Fruit fly (Drosophila melanogaster): Measurements from ENCODE around the gene CG15734.
"Not testable (repeated sequence)": the region's sequence is repeated elsewhere in the genome, so short reads cannot be mapped to it uniquely, and the experiment has no call there.

CG15734 gene

DNA sequence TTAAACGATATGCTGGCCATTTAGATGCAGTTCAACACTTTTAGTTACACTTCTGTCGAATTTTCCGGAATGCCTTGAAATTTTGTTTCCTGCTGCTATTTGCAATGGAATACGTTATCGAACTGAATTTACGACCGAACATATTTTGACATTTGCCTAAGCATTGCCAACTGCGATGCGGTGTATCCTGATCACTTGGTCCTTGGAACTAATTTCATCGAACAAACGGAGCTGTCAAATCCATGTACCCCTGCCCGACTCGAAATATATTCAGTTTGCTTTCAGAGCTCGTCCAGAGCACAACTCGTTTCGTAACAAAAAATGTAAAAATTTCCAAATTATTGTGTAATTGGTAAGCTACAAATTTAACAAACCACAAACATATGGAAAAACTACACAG lies at the start of gene CG15734:
CG15734 (minus strand) TSS at position 101 of the 400 bp plus-strand sequence.
- TF ChIP-seq noc (tag; optimal IDR thresholded peaks at IDR 0.05) = not testable (repeated sequence)

DNA sequence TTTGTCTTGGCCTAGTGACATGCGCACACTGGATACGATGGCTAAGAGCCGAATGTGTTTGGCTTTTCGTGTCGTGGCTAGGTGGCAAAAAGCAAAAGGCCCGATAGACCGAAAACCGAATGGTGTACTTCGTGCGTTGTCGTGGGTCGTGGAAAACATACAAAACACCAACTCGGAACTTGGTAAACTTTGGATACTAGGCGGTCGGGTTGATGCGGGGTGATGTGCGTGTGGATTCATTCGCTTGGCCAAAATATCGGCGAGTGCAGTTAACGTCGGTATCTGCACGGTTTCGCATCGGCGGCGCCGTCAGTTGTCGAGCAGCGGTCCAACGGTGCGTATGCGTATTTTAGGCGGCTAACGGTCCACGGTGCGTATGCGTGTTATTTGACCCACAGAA lies 41.2 kb upstream of the CG15734 start:
- TF ChIP-seq noc (tag; optimal IDR thresholded peaks at IDR 0.05) = no peak

- TF ChIP-seq noc (tag; optimal IDR thresholded peaks at IDR 0.05) = no peak
Measured at dm6 chrX:12119349-12119748, 32.5 kb upstream of the CG15734 start.

- no peak for TF ChIP-seq noc (tag; optimal IDR thresholded peaks at IDR 0.05)
Measured at dm6 chrX:12106900-12107299, 20.1 kb upstream of the CG15734 start, which contains the start of gene CG2750. TSS of gene CG2750 (plus strand) at chrX:12107200.

DNA sequence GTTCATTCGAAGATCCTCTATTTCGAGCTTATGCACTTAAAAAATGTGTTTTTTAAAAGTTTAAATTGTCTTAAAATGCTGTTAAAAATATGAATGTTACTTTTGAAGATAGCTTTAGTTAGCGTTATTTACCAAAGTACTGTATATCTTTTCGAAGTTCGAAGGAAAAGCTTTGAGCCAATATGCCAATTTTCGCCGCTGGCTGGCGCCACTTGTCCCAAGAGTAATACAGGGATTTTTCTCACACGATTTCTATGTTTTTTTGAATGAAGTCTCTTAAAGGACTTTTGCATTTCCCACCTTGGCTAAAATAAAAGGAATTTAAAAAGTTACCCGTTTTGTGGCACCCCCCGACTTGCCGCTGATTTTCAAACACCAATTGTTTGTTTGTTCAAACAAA lies 17.4 kb upstream of the CG15734 start:
- TF ChIP-seq noc (tag; optimal IDR thresholded peaks at IDR 0.05) = no peak

DNA sequence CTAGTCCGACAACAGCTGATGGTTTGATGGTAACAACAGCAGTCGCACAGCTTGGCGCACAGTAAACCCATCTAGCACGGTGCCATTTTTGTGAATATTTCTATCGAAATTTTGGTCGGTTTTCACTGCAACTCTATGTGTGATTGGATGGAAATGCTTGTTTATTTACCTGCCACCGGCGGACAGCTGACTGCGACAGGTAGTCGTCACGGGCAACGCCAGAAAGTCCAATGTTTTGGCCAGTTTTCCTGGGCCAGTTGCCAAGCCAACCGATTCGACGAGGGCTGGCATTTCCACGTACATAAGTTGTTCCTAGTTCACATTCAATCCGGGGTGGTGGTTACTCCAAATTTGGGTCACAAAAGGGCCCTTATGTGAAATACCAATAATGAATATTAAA lies 16.9 kb upstream of the CG15734 start, which contains the start of gene CG11356:
CG11356 (minus strand) TSS at position 101 of the 400 bp plus-strand sequence.
- no peak for TF ChIP-seq noc (tag; optimal IDR thresholded peaks at IDR 0.05)

DNA sequence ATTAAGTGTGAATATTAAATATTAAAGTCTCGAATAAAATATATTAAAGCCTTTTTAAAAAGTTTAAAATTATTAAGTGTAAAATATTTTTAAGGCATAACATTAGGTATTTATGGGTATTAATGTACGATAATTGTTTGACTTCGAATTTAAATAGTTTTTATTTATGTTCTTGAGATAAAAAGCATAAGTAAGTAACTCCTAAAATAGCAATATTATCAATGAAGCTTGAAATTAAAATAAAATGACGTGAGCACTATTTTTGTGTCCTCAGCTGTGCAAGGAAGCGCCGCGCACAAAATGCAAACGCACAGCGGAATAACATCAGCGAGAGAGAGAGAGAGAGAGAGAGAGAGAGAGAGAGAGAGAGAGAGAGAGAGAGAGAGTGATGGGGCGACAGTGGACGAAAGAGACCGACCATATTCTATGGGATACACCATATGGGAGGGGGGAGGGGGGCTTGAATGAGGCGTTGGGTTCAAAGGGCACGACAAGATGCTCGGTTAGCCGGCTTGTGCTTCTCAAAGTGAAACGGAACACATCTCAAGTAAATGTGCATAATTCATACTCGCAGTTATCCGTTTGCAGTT lies 3.5 kb upstream of the CG15734 start:
- TF ChIP-seq noc (tag; optimal IDR thresholded peaks at IDR 0.05) = no peak

DNA sequence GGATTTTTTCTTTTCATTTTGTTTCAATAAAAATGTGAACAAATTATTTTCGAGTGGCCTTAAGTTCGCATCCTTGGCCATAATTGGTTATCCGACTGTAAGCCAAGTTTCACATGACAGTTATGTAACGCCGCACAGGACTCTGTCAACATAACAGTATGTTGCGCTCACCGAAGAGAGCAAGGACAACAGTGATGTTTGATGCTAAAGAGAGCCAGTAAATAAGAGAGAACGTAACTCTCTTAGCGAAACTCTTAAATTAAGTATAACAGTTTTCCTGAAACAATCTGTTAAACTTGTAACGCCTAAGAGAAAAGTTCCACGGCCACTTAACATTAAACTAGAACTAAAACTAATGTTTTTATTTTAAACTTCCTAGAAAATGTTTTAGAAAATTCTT lies 1.1 kb downstream of the CG15734 start:
- TF ChIP-seq noc (tag; optimal IDR thresholded peaks at IDR 0.05) = no peak

DNA sequence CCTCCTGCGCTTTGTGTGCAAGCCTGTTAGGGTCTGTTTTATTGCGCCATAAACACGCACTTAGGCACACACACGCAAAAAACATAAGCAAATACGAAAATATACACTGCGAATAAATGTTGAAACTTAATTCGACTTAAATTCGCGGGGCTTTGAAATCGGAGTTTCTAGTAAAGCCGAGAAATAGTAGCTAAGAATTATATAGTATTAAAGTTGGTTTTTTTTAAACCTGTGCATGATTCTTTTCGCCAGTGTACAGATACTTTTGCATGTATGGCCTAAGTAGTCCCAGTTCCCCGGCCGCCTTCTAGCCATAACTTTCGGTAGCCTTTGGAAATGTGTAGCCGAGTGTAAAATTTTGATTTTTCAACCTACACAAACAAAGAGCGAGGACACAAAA lies 2.4 kb downstream of the CG15734 start:
- no peak for TF ChIP-seq noc (tag; optimal IDR thresholded peaks at IDR 0.05)

DNA sequence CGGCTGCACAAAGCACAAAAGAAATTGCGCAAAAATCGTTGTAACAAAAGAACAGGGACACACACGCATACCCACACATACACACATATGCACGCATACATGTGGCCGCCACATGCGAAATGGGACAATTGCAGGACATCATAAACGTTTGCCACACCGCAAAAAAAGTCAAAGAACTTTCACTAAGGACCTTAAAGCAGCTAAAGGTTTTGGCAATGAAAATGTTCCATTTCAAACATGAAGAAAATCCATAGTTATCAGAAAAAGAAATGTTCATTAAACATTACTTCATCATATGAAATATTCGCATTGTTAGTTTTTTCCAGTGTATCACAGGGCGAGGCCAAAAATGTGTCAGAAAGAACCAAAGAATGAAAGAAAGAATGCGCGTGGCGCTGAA lies 4.6 kb downstream of the CG15734 start:
- TF ChIP-seq noc (tag; optimal IDR thresholded peaks at IDR 0.05) = no peak

DNA sequence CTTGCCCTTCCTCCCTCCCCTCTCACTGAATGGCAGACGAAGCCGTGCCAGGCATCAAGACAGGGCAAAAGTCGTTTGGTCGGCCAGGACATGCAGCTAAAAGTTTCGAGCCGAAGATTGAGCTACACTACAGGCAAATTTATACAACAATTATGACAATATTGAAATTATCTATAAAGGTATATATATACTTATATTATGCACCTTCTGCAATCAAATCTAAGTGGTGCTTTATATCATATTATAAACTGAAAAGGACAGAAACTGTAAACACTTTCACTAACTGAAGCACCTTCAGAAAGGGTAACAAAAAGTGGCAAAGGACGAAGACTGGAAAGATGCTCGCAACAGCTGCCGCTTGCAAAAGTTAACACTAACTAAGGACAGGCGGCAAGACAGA lies 10.6 kb downstream of the CG15734 start:
- no peak for TF ChIP-seq noc (tag; optimal IDR thresholded peaks at IDR 0.05)

dm6 chrX:12075569-12075968 lies 11.3 kb downstream of the CG15734 start:
- TF ChIP-seq noc (tag; optimal IDR thresholded peaks at IDR 0.05) = no peak

- TF ChIP-seq noc (tag; optimal IDR thresholded peaks at IDR 0.05) = no peak
Measured at dm6 chrX:12073637-12074036, 13.2 kb downstream of the CG15734 start.

DNA sequence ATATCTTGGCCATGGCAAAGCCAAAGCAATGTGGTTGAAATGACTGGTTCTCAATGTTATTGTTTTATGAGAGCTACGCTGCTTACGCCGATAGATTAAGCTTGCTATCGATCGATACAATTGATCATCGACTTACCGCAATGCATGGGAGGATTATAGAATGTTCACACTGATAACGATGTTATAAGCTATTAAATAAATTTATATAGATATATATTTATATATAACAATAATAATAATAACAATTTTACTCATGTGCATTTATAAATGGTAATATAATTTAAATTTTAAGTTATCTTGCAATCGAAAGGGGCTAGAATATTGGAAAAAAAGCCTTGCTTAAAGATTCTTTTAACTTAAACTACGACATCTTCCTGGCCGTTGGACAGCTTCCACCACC lies 14.1 kb downstream of the CG15734 start, which contains the start of gene moon:
moon (minus strand) TSS at position 101 of the 400 bp plus-strand sequence.
- TF ChIP-seq noc (tag; optimal IDR thresholded peaks at IDR 0.05) = no peak

dm6 chrX:12070137-12070536 lies 16.7 kb downstream of the CG15734 start, which contains the start of gene CG34323:
TSS of gene CG34323 (plus strand) at chrX:12070437.
- TF ChIP-seq noc (tag; optimal IDR thresholded peaks at IDR 0.05) = no peak

DNA sequence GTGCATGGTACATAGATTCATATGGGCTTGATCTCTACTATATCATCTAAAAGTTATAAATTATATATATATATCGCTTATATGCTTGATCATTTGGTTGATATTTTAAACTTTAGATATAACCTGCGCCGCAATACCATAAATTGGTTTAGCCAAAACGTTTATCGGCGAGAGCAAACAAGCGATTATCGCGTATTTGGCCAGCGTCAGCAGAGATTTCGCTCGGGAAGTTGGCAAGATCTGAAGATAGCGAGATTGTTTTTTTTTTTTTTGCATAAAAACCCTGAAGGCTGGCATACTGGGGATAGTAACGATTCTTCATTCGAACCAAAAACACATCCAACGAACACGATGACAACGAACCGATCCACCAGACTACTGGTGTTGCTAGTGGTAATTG lies 27.3 kb downstream of the CG15734 start, which contains the start of gene Muc11A:
Muc11A (plus strand) TSS at position 301 of the 400 bp plus-strand sequence.
- TF ChIP-seq noc (tag; optimal IDR thresholded peaks at IDR 0.05) = no peak

DNA sequence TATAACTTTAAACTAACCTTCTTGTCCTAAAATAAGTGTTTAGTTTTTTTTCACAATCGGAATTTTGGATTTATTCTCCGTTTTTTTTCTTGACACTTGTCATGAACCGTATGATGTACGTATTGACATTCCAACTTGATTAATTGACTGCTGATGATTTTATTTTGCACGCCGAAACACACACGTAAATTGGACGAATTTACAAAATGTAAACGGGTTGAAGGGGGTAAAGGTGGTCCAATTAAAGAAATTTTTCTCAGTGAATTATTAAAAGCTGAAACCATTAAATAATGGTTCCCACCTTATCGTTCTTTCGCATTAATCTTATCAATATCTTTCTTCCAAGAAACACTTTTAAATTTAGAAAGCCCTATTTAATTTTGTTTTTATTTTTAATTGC lies 30.3 kb downstream of the CG15734 start, which contains the start of gene Uch-L5R:
Uch-L5R (minus strand) TSS at position 101 of the 400 bp plus-strand sequence.
- no peak for TF ChIP-seq noc (tag; optimal IDR thresholded peaks at IDR 0.05)

DNA sequence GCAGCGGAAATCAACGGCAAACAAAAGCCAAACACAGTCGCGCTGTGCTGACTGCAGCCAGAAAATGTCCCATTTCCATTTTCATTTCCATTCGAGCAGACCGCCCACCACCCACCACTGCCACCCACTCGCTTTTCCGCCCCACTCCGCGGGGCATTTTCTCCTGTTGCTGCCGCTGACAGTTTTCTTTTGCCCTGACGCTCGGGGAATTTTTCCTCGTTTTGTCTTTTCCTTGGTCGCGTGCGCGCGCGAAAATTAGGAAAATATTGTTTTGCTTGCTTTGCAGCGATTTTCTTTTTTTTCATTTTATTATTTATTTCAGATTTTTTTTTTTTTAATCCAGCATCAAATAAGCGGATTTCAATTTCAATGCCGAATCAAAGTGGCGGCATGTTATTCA lies 36.5 kb downstream of the CG15734 start:
- TF ChIP-seq noc (tag; optimal IDR thresholded peaks at IDR 0.05) = no peak
